Worm (Caenorhabditis elegans) whole organism, young adult: ENCODE results near the gene C35D6.13.

ENCODE experiments used
- B0035.1 ChIP-seq: sonication (generic microtip); optimal IDR thresholded peaks from 2 replicates; lab custom pipeline; 2016; ENCODE audit warnings: missing genetic modification characterization, mild to moderate bottlenecking, missing compliant biosample characterization, missing genotype, missing genetic modification reagents
- B0261.1 ChIP-seq: sonication (generic microtip); optimal IDR thresholded peaks from 2 replicates; lab custom pipeline; 2016; ENCODE audit warnings: mild to moderate bottlenecking, missing genetic modification characterization, moderate library complexity, missing compliant biosample characterization
- B0336.3 ChIP-seq: fragments of 200-800 bp; sonication (Bioruptor generic); IDR thresholded peaks from 2 replicates; pipeline ENCODE4 v1.3.6; 2022; ENCODE audit warnings: missing genetic modification characterization, missing compliant biosample characterization
- F22D6.2 ChIP-seq: sonication (generic microtip); optimal IDR thresholded peaks from 2 replicates; lab custom pipeline; 2016; ENCODE audit warnings: mild to moderate bottlenecking, missing genetic modification characterization, missing compliant biosample characterization
- F23B12.7 ChIP-seq: sonication (generic microtip); optimal IDR thresholded peaks from 2 replicates; lab custom pipeline; 2017; ENCODE audit warnings: missing genetic modification characterization, mild to moderate bottlenecking, missing compliant biosample characterization, antibody characterized with exemption, moderate library complexity; ENCODE audit not compliant: insufficient read depth
- F33H1.4 ChIP-seq: fragments of 200-800 bp; sonication (Bioruptor generic); IDR thresholded peaks from 2 replicates; pipeline ENCODE4 v1.3.6; 2022; ENCODE audit warnings: missing genetic modification reagents, missing genetic modification characterization, missing compliant biosample characterization
- K11D2.4 ChIP-seq: fragments of 200-800 bp; sonication (Bioruptor generic); IDR thresholded peaks from 2 replicates; pipeline ENCODE4 v1.3.6; 2022; ENCODE audit warnings: missing genetic modification reagents, missing genetic modification characterization, missing compliant biosample characterization
- Y53F4B.3 ChIP-seq: fragments of 200-800 bp; sonication (Bioruptor generic); IDR thresholded peaks from 2 replicates; pipeline ENCODE4 v1.3.6; 2022; ENCODE audit warnings: missing genetic modification reagents, missing genetic modification characterization, missing compliant biosample characterization
- Y95B8A.8 ChIP-seq: fragments of 200-800 bp; sonication (Bioruptor generic); IDR thresholded peaks from 2 replicates; pipeline ENCODE4 v1.3.6; 2022; ENCODE audit warnings: missing genetic modification reagents, missing genetic modification characterization, missing compliant biosample characterization
- akir-1 ChIP-seq: fragments of 200-800 bp; sonication (Bioruptor generic); optimal IDR thresholded peaks from 2 replicates; lab custom pipeline; 2018; ENCODE audit warnings: mild to moderate bottlenecking, missing genetic modification characterization, moderate library complexity, missing compliant biosample characterization
- aptf-2 ChIP-seq: fragments of 200-800 bp; sonication (Bioruptor generic); conservative IDR thresholded peaks from 2 replicates; pipeline ENCODE4 v1.3.6; 2022; ENCODE audit warnings: missing genetic modification reagents, missing genetic modification characterization, missing compliant biosample characterization
- aptf-3 ChIP-seq: fragments of 200-800 bp; sonication (Bioruptor generic); IDR thresholded peaks from 2 replicates; pipeline ENCODE4 v1.3.6; 2022; ENCODE audit warnings: missing genetic modification characterization, missing compliant biosample characterization
- attf-5 ChIP-seq: fragments of 200-800 bp; sonication (Bioruptor generic); optimal IDR thresholded peaks from 2 replicates; lab custom pipeline; 2018; ENCODE audit warnings: mild to moderate bottlenecking, missing genetic modification characterization, missing compliant biosample characterization
- bed-1 ChIP-seq: fragments of 200-800 bp; sonication (Bioruptor generic); IDR thresholded peaks from 2 replicates; pipeline ENCODE4 v1.3.6; 2022; ENCODE audit warnings: missing genetic modification reagents, missing genetic modification characterization, missing compliant biosample characterization
- ccch-3 ChIP-seq: fragments of 200-800 bp; sonication (Bioruptor generic); optimal IDR thresholded peaks from 2 replicates; lab custom pipeline; 2018; ENCODE audit warnings: mild to moderate bottlenecking, missing genetic modification characterization, missing compliant biosample characterization
- cebp-1 ChIP-seq, 2 experiments: fragments of 200-800 bp in 1 of 2; sonication (Bioruptor generic) in 1 of 2; sonication (generic microtip) in 1 of 2; IDR thresholded peaks in 1 of 2; optimal IDR thresholded peaks in 1 of 2; 2 replicates each; pipeline versions ENCODE4 v1.3.6 to Lab custom; 2017 to 2022; ENCODE audit warnings: missing compliant biosample characterization in 2 of 2, missing genetic modification characterization in 2 of 2, mild to moderate bottlenecking in 1 of 2, missing genetic modification reagents in 1 of 2, moderate library complexity in 1 of 2
- ceh-91 ChIP-seq: fragments of 200-800 bp; sonication (Bioruptor generic); IDR thresholded peaks from 2 replicates; pipeline ENCODE4 v1.3.6; 2022; ENCODE audit warnings: missing genetic modification reagents, missing genetic modification characterization, missing compliant biosample characterization
- dpl-1 ChIP-seq: fragments of 150-350 bp; optimal IDR thresholded peaks from 2 replicates; lab custom pipeline; 2014; ENCODE audit warnings: missing biosample characterization, missing genetic modification reagents, missing genetic modification characterization
- egrh-3 ChIP-seq: fragments of 200-800 bp; sonication (Bioruptor generic); IDR thresholded peaks from 2 replicates; pipeline ENCODE4 v1.3.6; 2022; ENCODE audit warnings: missing genetic modification reagents, missing genetic modification characterization, missing compliant biosample characterization
- hmg-1.2 ChIP-seq: fragments of 200-800 bp; sonication (Bioruptor generic); IDR thresholded peaks from 2 replicates; pipeline ENCODE4 v1.3.6; 2022; ENCODE audit warnings: missing genetic modification reagents, missing genetic modification characterization, missing compliant biosample characterization
- hrde-1 ChIP-seq: sonication (generic microtip); optimal IDR thresholded peaks from 2 replicates; lab custom pipeline; 2016; ENCODE audit warnings: missing genetic modification characterization, mild to moderate bottlenecking, missing compliant biosample characterization, moderate library complexity, missing genotype, missing genetic modification reagents, borderline replicate concordance
- lag-1 ChIP-seq: fragments of 200-800 bp; sonication (Bioruptor generic); IDR thresholded peaks from 2 replicates; pipeline ENCODE4 v1.3.6; 2022; ENCODE audit warnings: missing genetic modification reagents, missing genetic modification characterization, missing compliant biosample characterization
- let-526 ChIP-seq: fragments of 200-800 bp; sonication (Bioruptor generic); IDR thresholded peaks from 2 replicates; pipeline ENCODE4 v1.3.6; 2022; ENCODE audit warnings: missing genetic modification reagents, missing genetic modification characterization, missing compliant biosample characterization
- let-607 ChIP-seq, 2 experiments: fragments of 200-800 bp in 1 of 2; sonication (Bioruptor generic) in 1 of 2; sonication (generic microtip) in 1 of 2; optimal IDR thresholded peaks; 2 replicates each; lab custom pipeline; 2016 to 2018; ENCODE audit warnings: mild to moderate bottlenecking in 2 of 2, missing compliant biosample characterization in 2 of 2, missing genetic modification characterization in 2 of 2, moderate library complexity in 2 of 2, missing genotype in 1 of 2
- lir-1 ChIP-seq: fragments of 200-800 bp; sonication (Bioruptor generic); conservative IDR thresholded peaks from 2 replicates; pipeline ENCODE4 v1.3.6; 2022; ENCODE audit warnings: missing genetic modification reagents, missing genetic modification characterization, missing compliant biosample characterization
- madf-6 ChIP-seq: fragments of 200-800 bp; sonication (Bioruptor generic); IDR thresholded peaks from 2 replicates; pipeline ENCODE4 v1.3.6; 2022; ENCODE audit warnings: missing genetic modification reagents, missing genetic modification characterization, missing compliant biosample characterization
- madf-8 ChIP-seq: fragments of 200-800 bp; sonication (Bioruptor generic); conservative IDR thresholded peaks from 2 replicates; pipeline ENCODE4 v1.3.6; 2022; ENCODE audit warnings: missing genetic modification reagents, missing genetic modification characterization, missing compliant biosample characterization
- mes-4 ChIP-seq: sonication (generic microtip); optimal IDR thresholded peaks from 2 replicates; lab custom pipeline; 2016; ENCODE audit warnings: missing genotype, missing genetic modification characterization, missing compliant biosample characterization
- nhr-90 ChIP-seq: sonication (generic microtip); optimal IDR thresholded peaks from 2 replicates; lab custom pipeline; 2016; ENCODE audit warnings: missing genotype, mild to moderate bottlenecking, missing genetic modification characterization, missing compliant biosample characterization
- rcor-1 ChIP-seq: fragments of 200-800 bp; sonication (Bioruptor generic); IDR thresholded peaks from 2 replicates; pipeline ENCODE4 v1.3.6; 2022; ENCODE audit warnings: missing genetic modification reagents, missing genetic modification characterization, missing compliant biosample characterization
- rec-8 ChIP-seq, 2 experiments: sonication (generic microtip); optimal IDR thresholded peaks; 2 replicates each; lab custom pipeline; 2016; ENCODE audit warnings: mild to moderate bottlenecking in 2 of 2, missing genetic modification characterization in 2 of 2, missing genetic modification reagents in 2 of 2, missing genotype in 2 of 2, missing biosample characterization in 1 of 2, missing compliant biosample characterization in 1 of 2, moderate library complexity in 1 of 2
- sea-2 ChIP-seq: fragments of 200-800 bp; sonication (Bioruptor generic); IDR thresholded peaks from 2 replicates; pipeline ENCODE4 v1.3.6; 2022; ENCODE audit warnings: missing genetic modification characterization, missing compliant biosample characterization
- snpc-4 ChIP-seq, 5 experiments: fragments of 150-350 bp in 1 of 5; sonication (generic microtip) in 4 of 5; optimal IDR thresholded peaks; 2 replicates each; lab custom pipeline; 2014 to 2018; ENCODE audit warnings: missing genetic modification characterization in 5 of 5, missing biosample characterization in 3 of 5, antibody characterized with exemption in 2 of 5, mild to moderate bottlenecking in 2 of 5, missing compliant biosample characterization in 2 of 5, missing genotype in 2 of 5, moderate library complexity in 2 of 5, missing genetic modification reagents in 1 of 5
- ztf-26 ChIP-seq: sonication (generic microtip); optimal IDR thresholded peaks from 2 replicates; lab custom pipeline; 2017; ENCODE audit warnings: missing genetic modification characterization, missing compliant biosample characterization
- ztf-28 ChIP-seq: fragments of 200-800 bp; sonication (Bioruptor generic); IDR thresholded peaks from 2 replicates; pipeline ENCODE4 v1.3.6; 2022; ENCODE audit warnings: missing genetic modification reagents, missing genetic modification characterization, missing compliant biosample characterization
- ztf-3 ChIP-seq: fragments of 200-800 bp; sonication (Bioruptor generic); optimal IDR thresholded peaks from 2 replicates; lab custom pipeline; 2018; ENCODE audit warnings: mild to moderate bottlenecking, missing genetic modification characterization, missing compliant biosample characterization
- ztf-6 ChIP-seq: fragments of 200-800 bp; sonication (Bioruptor generic); IDR thresholded peaks from 2 replicates; pipeline ENCODE4 v1.3.6; 2022; ENCODE audit warnings: missing genetic modification reagents, missing genetic modification characterization, missing compliant biosample characterization

C35D6.13 gene

DNA sequence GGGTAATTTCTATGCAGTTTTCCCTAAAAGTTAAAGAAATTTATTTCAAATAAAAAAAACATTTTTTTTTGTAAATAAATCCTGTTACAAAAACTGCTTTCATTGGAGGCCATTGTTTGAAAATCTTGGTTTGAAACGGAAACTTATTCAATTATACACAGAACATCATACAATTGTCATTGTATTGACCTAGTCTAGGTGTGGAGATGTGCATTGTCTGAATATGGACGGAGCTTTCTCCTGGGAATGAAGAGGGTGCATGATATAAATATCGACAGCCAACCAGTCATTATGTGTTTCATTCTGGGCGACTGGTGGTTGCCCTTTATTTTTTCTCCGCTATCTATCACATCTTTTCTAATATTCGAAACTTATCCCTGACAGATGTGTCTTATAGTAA lies 9.7 kb downstream of the C35D6.13 start, which contains the start of gene C35D6.3:
TSS of gene C35D6.3 (plus strand) at position 301 of the 400 bp plus-strand sequence.
- TF ChIP-seq ceh-91 (GFP tag; lab: Robert Waterston, UW) (no peak), F33H1.4 (no peak), ztf-28 (no peak), B0336.3 (GFP tag; lab: Robert Waterston, UW) (no peak), sea-2 (GFP tag; lab: Robert Waterston, UW) (no peak), snpc-4 (GFP tag; optimal IDR thresholded peaks at IDR 0.05; lab: Kevin White, UChicago) (no peak), snpc-4 (tag; optimal IDR thresholded peaks at IDR 0.05; lab: Kevin White, UChicago) (no peak), ztf-26 (tag; lab: Kevin White, UChicago) (no peak), let-607 (tag; optimal IDR thresholded peaks at IDR 0.05; lab: Kevin White, UChicago) (no peak), hrde-1 (tag; lab: Kevin White, UChicago) (no peak), cebp-1 (GFP tag; IDR thresholded peaks at IDR 0.05; lab: Robert Waterston, UW) (no peak), cebp-1 (tag; optimal IDR thresholded peaks at IDR 0.05; lab: Kevin White, UChicago) (no peak), Y95B8A.8 (GFP tag; lab: Robert Waterston, UW) (no peak), B0261.1 (no peak), lag-1 (GFP tag; lab: Robert Waterston, UW) (no peak), ccch-3 (GFP tag; lab: Kevin White, UChicago) (no peak), Y53F4B.3 (GFP tag; lab: Robert Waterston, UW) (no peak), dpl-1 (GFP tag; lab: Kevin White, UChicago) (no peak), aptf-3 (GFP tag; lab: Robert Waterston, UW) (no peak), nhr-90 (tag; lab: Kevin White, UChicago) (no peak)

DNA sequence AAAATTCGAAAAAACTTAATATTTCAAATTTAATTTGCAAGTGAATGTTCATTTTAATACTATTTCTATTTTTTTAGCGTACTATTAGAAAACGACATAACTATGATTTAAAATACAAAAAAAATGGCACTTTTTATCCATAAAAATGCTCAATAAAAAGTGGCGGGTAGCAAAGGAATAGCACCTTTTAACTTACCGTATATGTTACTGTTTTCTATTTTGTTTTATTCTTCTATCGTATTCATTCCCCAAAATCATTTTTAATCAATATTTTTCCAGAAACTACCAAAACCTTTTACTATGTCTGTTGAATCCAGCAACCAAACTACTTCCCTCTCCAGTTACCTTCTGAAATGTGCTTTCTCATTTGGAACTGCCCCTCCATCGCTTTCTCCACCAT lies 13.9 kb downstream of the C35D6.13 start, which contains the start of gene C35D6.4:
TSS of gene C35D6.4 (plus strand) at position 301 of the 400 bp plus-strand sequence.
- TF ChIP-seq lir-1 (GFP tag; lab: Robert Waterston, UW) (no peak), ztf-6 (GFP tag; lab: Robert Waterston, UW) (no peak), akir-1 (GFP tag; lab: Kevin White, UChicago) (no peak), B0035.1 (tag; lab: Kevin White, UChicago) (no peak), let-526 (GFP tag; lab: Robert Waterston, UW) (no peak), rcor-1 (GFP tag; lab: Robert Waterston, UW) (no peak), mes-4 (tag; lab: Kevin White, UChicago) (no peak), attf-5 (GFP tag; lab: Kevin White, UChicago) (no peak)
- TF ChIP-seq, all 124 proteins: peak for 0

DNA sequence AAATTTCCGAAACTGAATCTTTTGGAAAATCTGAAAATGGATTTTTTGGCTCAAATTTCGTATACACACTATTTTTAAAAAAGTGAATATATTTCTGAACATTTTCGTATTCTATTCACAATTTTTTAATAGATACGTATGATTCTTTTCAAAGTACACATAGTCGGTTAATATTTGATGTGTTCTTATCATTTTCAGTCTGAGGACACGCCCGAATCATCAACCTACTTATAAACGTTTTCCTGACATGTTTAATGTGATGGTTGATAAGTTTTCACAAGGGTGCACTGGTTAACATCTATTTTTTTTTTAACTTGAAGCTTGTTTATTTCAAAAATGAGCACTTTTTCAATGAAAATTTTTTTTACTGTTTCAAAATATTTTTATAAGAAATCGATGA lies 27.8 kb downstream of the C35D6.13 start:
- TF ChIP-seq rec-8 (tag; optimal IDR thresholded peaks at IDR 0.05; lab: Kevin White, UChicago) (no peak), madf-8 (GFP tag; lab: Robert Waterston, UW) (no peak), K11D2.4 (no peak)
- TF ChIP-seq, all 124 proteins: peak for 0

ce11 chrIV:16370592-16370991 lies 33.8 kb downstream of the C35D6.13 start:
- TF ChIP-seq F23B12.7 (no peak), madf-6 (GFP tag; lab: Robert Waterston, UW) (no peak), aptf-2 (no peak), ztf-3 (no peak), ccch-3 (GFP tag; lab: Kevin White, UChicago) (no peak), ceh-91 (GFP tag; lab: Robert Waterston, UW) (no peak), hmg-1.2 (GFP tag; lab: Robert Waterston, UW) (no peak), egrh-3 (GFP tag; lab: Robert Waterston, UW) (no peak), bed-1 (GFP tag; lab: Robert Waterston, UW) (no peak), F22D6.2 (no peak)
